Fruit fly (Drosophila melanogaster) whole organism, wandering third instar larva: ENCODE measurements around the gene Ae2.
A peak's percentile ranks its signal among the peaks of the same experiment; 100 is the strongest.

Experiments
- Abd-B ChIP-seq: fragments of >200 bp; optimal IDR thresholded peaks from 2 replicates; lab custom pipeline; 2017; ENCODE audit warnings: missing biosample characterization, missing genetic modification characterization
- CrebA ChIP-seq: fragments of 200-800 bp; sonication (Bioruptor generic); optimal IDR thresholded peaks from 2 replicates; lab custom pipeline; 2016; ENCODE audit warnings: missing biosample characterization, mild to moderate bottlenecking, missing genetic modification characterization, borderline replicate concordance
- Dfd ChIP-seq: fragments of >200 bp; optimal IDR thresholded peaks from 2 replicates; lab custom pipeline; 2017; ENCODE audit warnings: missing biosample characterization, missing genetic modification characterization
- Dif ChIP-seq: fragments of 200-275, 200-300 bp; sonication (Bioruptor generic); optimal IDR thresholded peaks from 2 replicates; lab custom pipeline; 2018; ENCODE audit warnings: missing biosample characterization, missing genetic modification characterization; ENCODE audit not compliant: partially characterized antibody
- GATAd ChIP-seq: sonication (Bioruptor generic); optimal IDR thresholded peaks from 2 replicates; lab custom pipeline; 2016; ENCODE audit warnings: missing biosample characterization, missing genetic modification characterization
- Hnf4 ChIP-seq: fragments of 200-800 bp; sonication (Bioruptor generic); optimal IDR thresholded peaks from 2 replicates; lab custom pipeline; 2016; ENCODE audit warnings: missing biosample characterization, mild to moderate bottlenecking, missing genetic modification characterization
- Hr78 ChIP-seq: fragments of >200 bp; optimal IDR thresholded peaks from 2 replicates; lab custom pipeline; 2017; ENCODE audit warnings: missing biosample characterization, missing genetic modification characterization
- Jra ChIP-seq: sonication (Bioruptor generic); optimal IDR thresholded peaks from 2 replicates; lab custom pipeline; 2016; ENCODE audit warnings: missing biosample characterization, missing genetic modification characterization
- Mio ChIP-seq: sonication (Bioruptor generic); optimal IDR thresholded peaks from 2 replicates; lab custom pipeline; 2016; ENCODE audit warnings: missing biosample characterization, missing genetic modification characterization
- Myc ChIP-seq: fragments of >200 bp; optimal IDR thresholded peaks from 2 replicates; lab custom pipeline; 2017
- N ChIP-seq: fragments of >200 bp; optimal IDR thresholded peaks from 2 replicates; lab custom pipeline; 2018; ENCODE audit warnings: missing biosample characterization, missing external identifiers, missing genetic modification characterization
- OdsH ChIP-seq: fragments of 200-800 bp; sonication (Bioruptor generic); optimal IDR thresholded peaks from 2 replicates; lab custom pipeline; 2016; ENCODE audit warnings: missing biosample characterization, mild to moderate bottlenecking, missing genetic modification characterization
- Rel ChIP-seq, 2 experiments: fragments of 200-800 bp; sonication (Bioruptor generic) in 1 of 2; optimal IDR thresholded peaks; 2 replicates in 1 of 2; 3 replicates in 1 of 2; lab custom pipeline; 2016 to 2019; ENCODE audit warnings: mild to moderate bottlenecking in 2 of 2, missing biosample characterization in 2 of 2, missing genetic modification characterization in 2 of 2, moderate library complexity in 1 of 2
- Sp1 ChIP-seq: fragments of 200-800 bp; sonication (Bioruptor generic); optimal IDR thresholded peaks from 3 replicates; lab custom pipeline; 2019; ENCODE audit warnings: missing biosample characterization, mild to moderate bottlenecking, missing genetic modification characterization, moderate library complexity
- Vsx2 ChIP-seq: fragments of 200-300, 225-300 bp; sonication (Bioruptor generic); optimal IDR thresholded peaks from 2 replicates; lab custom pipeline; 2018; ENCODE audit warnings: missing biosample characterization, missing genetic modification characterization; ENCODE audit not compliant: partially characterized antibody
- brk ChIP-seq: fragments of 200-800 bp; sonication (Bioruptor generic); optimal IDR thresholded peaks from 2 replicates; lab custom pipeline; 2016; ENCODE audit warnings: missing biosample characterization, mild to moderate bottlenecking, missing genetic modification characterization
- dl ChIP-seq, 2 experiments: fragments of 175-275, 200-275 bp in 1 of 2; fragments of 200-275 bp in 1 of 2; sonication (Bioruptor generic); optimal IDR thresholded peaks; lab custom pipeline; 2018; ENCODE audit warnings: mild to moderate bottlenecking in 2 of 2, missing biosample characterization in 2 of 2, missing genetic modification characterization in 2 of 2, moderate library complexity in 2 of 2; ENCODE audit not compliant: partially characterized antibody in 2 of 2, insufficient read depth in 1 of 2
- dmrt93B ChIP-seq: fragments of 200-800 bp; sonication (Bioruptor generic); optimal IDR thresholded peaks from 2 replicates; lab custom pipeline; 2018; ENCODE audit warnings: missing biosample characterization, mild to moderate bottlenecking, missing genetic modification characterization
- ey ChIP-seq: fragments of 200-800 bp; sonication (Bioruptor generic); optimal IDR thresholded peaks from 2 replicates; lab custom pipeline; 2016; ENCODE audit warnings: missing biosample characterization, missing genetic modification characterization
- foxo ChIP-seq, 2 experiments: fragments of 200-800 bp; sonication (Bioruptor generic); optimal IDR thresholded peaks; 2 replicates in 1 of 2; 3 replicates in 1 of 2; lab custom pipeline; 2016 to 2017; ENCODE audit warnings: missing biosample characterization in 2 of 2, missing genetic modification characterization in 2 of 2
- fru ChIP-seq: fragments of 200-800 bp; sonication (Bioruptor generic); optimal IDR thresholded peaks from 3 replicates; lab custom pipeline; 2016; ENCODE audit warnings: missing biosample characterization, mild to moderate bottlenecking, missing genetic modification characterization
- h ChIP-seq: fragments of 200-800 bp; sonication (Bioruptor generic); optimal IDR thresholded peaks from 3 replicates; lab custom pipeline; 2016; ENCODE audit warnings: missing biosample characterization, mild to moderate bottlenecking, missing genetic modification characterization
- jim ChIP-seq: fragments of 175-275, 200-325 bp; sonication (Bioruptor generic); optimal IDR thresholded peaks from 2 replicates; lab custom pipeline; 2016; ENCODE audit warnings: missing biosample characterization, mild to moderate bottlenecking, missing genetic modification characterization
- lola ChIP-seq: fragments of >200 bp; optimal IDR thresholded peaks from 2 replicates; lab custom pipeline; 2017; ENCODE audit warnings: missing biosample characterization, missing genetic modification characterization
- pan ChIP-seq: fragments of >200 bp; optimal IDR thresholded peaks from 2 replicates; lab custom pipeline; 2017
- psq ChIP-seq: fragments of 200-800 bp; sonication (Bioruptor generic); optimal IDR thresholded peaks from 3 replicates; lab custom pipeline; 2017; ENCODE audit warnings: missing biosample characterization, mild to moderate bottlenecking, missing genetic modification characterization, moderate library complexity
- rgr ChIP-seq: fragments of 200-800 bp; sonication (Bioruptor generic); optimal IDR thresholded peaks from 3 replicates; lab custom pipeline; 2016; ENCODE audit warnings: missing biosample characterization, mild to moderate bottlenecking, missing genetic modification characterization
- sv ChIP-seq: fragments of 200-800 bp; sonication (Bioruptor generic); optimal IDR thresholded peaks from 3 replicates; lab custom pipeline; 2016; ENCODE audit warnings: missing biosample characterization, missing genetic modification characterization
- woc ChIP-seq: sonication (Bioruptor generic); optimal IDR thresholded peaks from 2 replicates; lab custom pipeline; 2016; ENCODE audit warnings: missing biosample characterization, mild to moderate bottlenecking, missing genetic modification characterization

Ae2 gene

dm6 chr3L:9823797-9824196 is 60.5 kb downstream of the Ae2 start, which contains the start of gene Ilp5:
Gene Ilp5, minus strand, starts transcription at chr3L:9823897.
- no peak for TF ChIP-seq dmrt93B (GFP tag; lab: Kevin White, UChicago)
- no peak for TF ChIP-seq woc (GFP tag; lab: Kevin White, UChicago)
- no peak for TF ChIP-seq lola (GFP tag; lab: Kevin White, UChicago)

DNA sequence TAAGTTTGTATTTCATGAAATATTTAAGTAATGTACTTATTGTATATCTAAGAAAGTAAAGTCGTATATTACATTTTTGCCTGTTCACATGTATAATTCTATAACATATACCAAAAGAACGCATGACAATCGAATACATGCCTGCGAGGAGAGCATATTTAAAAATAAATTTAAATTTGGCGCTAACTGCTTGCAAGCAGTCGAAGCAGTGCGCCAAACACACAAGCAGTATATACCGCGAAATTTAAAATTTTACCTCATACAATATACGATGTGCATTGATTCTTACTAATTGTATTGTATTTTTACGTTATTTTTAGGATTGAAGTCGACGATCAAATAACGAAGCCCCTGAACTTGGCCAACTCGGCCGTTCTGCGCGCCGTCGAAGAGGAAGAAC is 60.9 kb downstream of the Ae2 start:
- TF ChIP-seq CrebA (GFP tag; lab: Kevin White, UChicago) = no peak
- TF ChIP-seq Sp1 (GFP tag; lab: Kevin White, UChicago) = no peak
- no peak for TF ChIP-seq dl (GFP tag; optimal IDR thresholded peaks at IDR 0.05; lab: Kevin White, UChicago; ENCODE audit: insufficient read depth in 1 of 2, partially characterized antibody in 2 of 2)
- TF ChIP-seq pan (lab: Kevin White, UChicago) = no peak
- no peak for TF ChIP-seq GATAd (GFP tag; lab: Kevin White, UChicago)
- TF ChIP-seq Dfd (GFP tag; lab: Kevin White, UChicago) = no peak
- TF ChIP-seq Rel (GFP tag; optimal IDR thresholded peaks at IDR 0.05; lab: Kevin White, UChicago) = no peak
- no peak for TF ChIP-seq Rel (tag; optimal IDR thresholded peaks at IDR 0.05; lab: Kevin White, UChicago)
- no peak for TF ChIP-seq Dif
- no peak for TF ChIP-seq brk (GFP tag; lab: Kevin White, UChicago)
- TF ChIP-seq foxo (GFP tag; optimal IDR thresholded peaks at IDR 0.05; lab: Kevin White, UChicago) = no peak
- TF ChIP-seq Hr78 (GFP tag; lab: Kevin White, UChicago) = no peak
- no peak for TF ChIP-seq lola (GFP tag; lab: Kevin White, UChicago)
- no peak for TF ChIP-seq jim (GFP tag; lab: Kevin White, UChicago)
- no peak for TF ChIP-seq fru (GFP tag; lab: Kevin White, UChicago)
- no peak for TF ChIP-seq Hnf4 (GFP tag; lab: Kevin White, UChicago)
- TF ChIP-seq sv (GFP tag; lab: Kevin White, UChicago) = no peak
- TF ChIP-seq Mio (GFP tag; lab: Kevin White, UChicago) = no peak
- no peak for TF ChIP-seq OdsH (GFP tag; lab: Kevin White, UChicago)
- TF ChIP-seq Abd-B = no peak

DNA sequence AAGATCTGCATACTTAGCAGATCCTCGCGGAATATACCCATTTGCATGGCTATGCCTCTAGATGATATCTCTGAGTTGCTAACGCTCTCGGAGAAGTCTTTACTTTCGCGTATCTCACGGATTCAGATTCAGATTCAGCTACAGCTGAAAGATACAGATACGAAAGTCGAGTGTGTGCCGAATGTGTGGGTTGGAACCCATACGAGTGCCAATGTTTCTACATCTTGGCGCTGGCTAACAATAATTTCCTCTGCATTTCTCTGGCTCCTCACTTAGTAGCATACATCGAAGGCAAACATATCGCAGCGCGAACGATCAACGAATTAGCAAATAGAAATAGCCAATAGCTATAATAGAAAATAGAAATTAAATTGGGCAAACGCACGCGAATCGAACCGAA is 65.8 kb downstream of the Ae2 start:
- TF ChIP-seq sv (GFP tag; lab: Kevin White, UChicago) (no peak), dmrt93B (GFP tag; lab: Kevin White, UChicago) (no peak), Dif (no peak), Hnf4 (GFP tag; lab: Kevin White, UChicago) (no peak), Myc (lab: Kevin White, UChicago) (no peak), N (GFP tag; lab: Kevin White, UChicago) (no peak), Vsx2 (no peak), psq (GFP tag; lab: Kevin White, UChicago) (no peak), dl (GFP tag; optimal IDR thresholded peaks at IDR 0.05; lab: Kevin White, UChicago; ENCODE audit: insufficient read depth in 1 of 2, partially characterized antibody in 2 of 2) (no peak), lola (GFP tag; lab: Kevin White, UChicago) (no peak), Hr78 (GFP tag; lab: Kevin White, UChicago) (no peak), ey (GFP tag; lab: Kevin White, UChicago) (no peak), h (GFP tag; lab: Kevin White, UChicago) (no peak), rgr (no peak)

- TF ChIP-seq Abd-B (no peak), Dfd (GFP tag; lab: Kevin White, UChicago) (peak; percentile 2), Jra (no peak)
- TF ChIP-seq, all 38 proteins: peak for 1
Observed at dm6 chr3L:9829639-9830341, 66.4 kb downstream of the Ae2 start.

dm6 chr3L:9832125-9832524 is 68.8 kb downstream of the Ae2 start:
- TF ChIP-seq brk (GFP tag; lab: Kevin White, UChicago) (no peak), N (GFP tag; lab: Kevin White, UChicago) (no peak), Dfd (GFP tag; lab: Kevin White, UChicago) (peak; percentile 93)
- TF ChIP-seq, all 38 proteins: peak for 1
